Worm (Caenorhabditis elegans): ENCODE measurements around the gene F52D10.2.

ce11 chrX:11560076-11560475, 31.4 kb downstream of the F52D10.2 start:
- TF ChIP-seq nfya-2 (GFP tag; IDR thresholded peaks at IDR 0.05) (no peak), F22D6.2 (tag; optimal IDR thresholded peaks at IDR 0.05) (no peak), egl-18 (GFP tag; IDR thresholded peaks at IDR 0.05) (no peak), hmg-1.2 (GFP tag; IDR thresholded peaks at IDR 0.05) (no peak), ceh-27 (GFP tag; optimal IDR thresholded peaks at IDR 0.05) (no peak), ZK185.1 (tag; optimal IDR thresholded peaks at IDR 0.05; ENCODE audit: poor library complexity, severe bottlenecking) (no peak), zfh-2 (GFP tag; conservative IDR thresholded peaks at IDR 0.05) (no peak), efl-1 (GFP tag; optimal IDR thresholded peaks at IDR 0.05) (no peak), xnd-1 (tag; optimal IDR thresholded peaks at IDR 0.05) (no peak), tbx-9 (tag; optimal IDR thresholded peaks at IDR 0.05; ENCODE audit: borderline replicate concordance) (no peak), snpc-4 (GFP tag; optimal IDR thresholded peaks at IDR 0.05) (no peak), snpc-4 (tag; optimal IDR thresholded peaks at IDR 0.05) (no peak), Y79H2A.3 (GFP tag; conservative IDR thresholded peaks at IDR 0.05) (no peak), mes-4 (tag; optimal IDR thresholded peaks at IDR 0.05) (no peak)
